Worm (Caenorhabditis elegans) whole organism, L3 larva: ENCODE data around the gene K04A8.20.

Experiments used
- ZK546.5 ChIP-seq: sonication (generic microtip); optimal IDR thresholded peaks from 2 replicates; lab custom pipeline; 2017; ENCODE audit warnings: missing biosample characterization, missing genetic modification characterization
- ama-1 ChIP-seq: fragments of 150-350 bp; optimal IDR thresholded peaks from 2 replicates; lab custom pipeline; 2018
- ceh-16 ChIP-seq: sonication (generic microtip); optimal IDR thresholded peaks from 2 replicates; lab custom pipeline; 2017; ENCODE audit warnings: missing biosample characterization, missing genetic modification characterization
- mdl-1 ChIP-seq: fragments of 150-350 bp; optimal IDR thresholded peaks from 2 replicates; lab custom pipeline; 2014; ENCODE audit warnings: missing biosample characterization, missing genetic modification characterization
- nhr-28 ChIP-seq: fragments of 150-350 bp; optimal IDR thresholded peaks from 2 replicates; lab custom pipeline; 2014; ENCODE audit warnings: missing biosample characterization, missing genetic modification characterization
- snpc-4 ChIP-seq: fragments of 150-350 bp; optimal IDR thresholded peaks from 2 replicates; lab custom pipeline; 2014; ENCODE audit warnings: missing biosample characterization, missing genetic modification characterization
- unc-62 ChIP-seq: fragments of 150-350 bp; sonication (generic microtip); optimal IDR thresholded peaks from 4 replicates; lab custom pipeline; 2014; ENCODE audit warnings: missing biosample characterization, missing genetic modification reagents, missing genetic modification characterization

- no peak for TF ChIP-seq nhr-28 (tag; lab: Kevin White, UChicago)
- no peak for TF ChIP-seq unc-62
- TF ChIP-seq mdl-1 (tag; lab: Kevin White, UChicago): no peak
- TF ChIP-seq snpc-4 (tag; lab: Kevin White, UChicago): no peak
- TF ChIP-seq ceh-16: no peak
- TF ChIP-seq ama-1 (lab: Kevin White, UChicago): no peak
- TF ChIP-seq ZK546.5 (tag; lab: Kevin White, UChicago): no peak
Observed at ce11 chrV:6590283-6590682, 41.0 kb downstream of the K04A8.20 start, which contains the start of gene ZK1055.2.
